Worm (Caenorhabditis elegans) whole organism, young adult: ENCODE data around the gene plg-1.
A peak's percentile ranks its signal among the peaks of the same experiment; 100 is the strongest.

Experiments
- C06A6.2 ChIP-seq: fragments of 200-800 bp; sonication (Bioruptor generic); conservative IDR thresholded peaks from 2 replicates; pipeline ENCODE4 v1.3.6; 2022; ENCODE audit warnings: missing genetic modification characterization, missing compliant biosample characterization
- F10E7.11 ChIP-seq: sonication (generic microtip); optimal IDR thresholded peaks from 2 replicates; lab custom pipeline; 2017; ENCODE audit warnings: mild to moderate bottlenecking, missing genetic modification characterization, moderate library complexity, missing compliant biosample characterization
- F23B12.7 ChIP-seq: sonication (generic microtip); optimal IDR thresholded peaks from 2 replicates; lab custom pipeline; 2017; ENCODE audit warnings: missing genetic modification characterization, mild to moderate bottlenecking, missing compliant biosample characterization, antibody characterized with exemption, moderate library complexity; ENCODE audit not compliant: insufficient read depth
- F33H1.4 ChIP-seq: fragments of 200-800 bp; sonication (Bioruptor generic); IDR thresholded peaks from 2 replicates; pipeline ENCODE4 v1.3.6; 2022; ENCODE audit warnings: missing genetic modification reagents, missing genetic modification characterization, missing compliant biosample characterization
- F37B4.10 ChIP-seq: fragments of 200-800 bp; sonication (Bioruptor generic); IDR thresholded peaks from 2 replicates; pipeline ENCODE4 v1.3.6; 2022; ENCODE audit warnings: missing genetic modification characterization, missing compliant biosample characterization
- F39B2.1 ChIP-seq: fragments of 200-800 bp; sonication (Bioruptor generic); IDR thresholded peaks from 2 replicates; pipeline ENCODE4 v1.3.6; 2022; ENCODE audit warnings: missing genetic modification reagents, missing genetic modification characterization, missing compliant biosample characterization
- F55B11.4 ChIP-seq: sonication (generic microtip); optimal IDR thresholded peaks from 2 replicates; lab custom pipeline; 2016; ENCODE audit warnings: missing compliant biosample characterization, missing genetic modification characterization, borderline replicate concordance; ENCODE audit not compliant: insufficient read depth
- T07F8.4 ChIP-seq: sonication (generic microtip); optimal IDR thresholded peaks from 2 replicates; lab custom pipeline; 2016; ENCODE audit warnings: mild to moderate bottlenecking, missing genetic modification characterization, moderate library complexity, missing compliant biosample characterization
- Y53F4B.3 ChIP-seq: fragments of 200-800 bp; sonication (Bioruptor generic); IDR thresholded peaks from 2 replicates; pipeline ENCODE4 v1.3.6; 2022; ENCODE audit warnings: missing genetic modification reagents, missing genetic modification characterization, missing compliant biosample characterization
- Y53G8AR.9 ChIP-seq: fragments of 200-800 bp; sonication (Bioruptor generic); conservative IDR thresholded peaks from 2 replicates; pipeline ENCODE4 v1.3.6; 2022; ENCODE audit warnings: missing genetic modification reagents, missing genetic modification characterization, missing compliant biosample characterization
- aptf-2 ChIP-seq: fragments of 200-800 bp; sonication (Bioruptor generic); conservative IDR thresholded peaks from 2 replicates; pipeline ENCODE4 v1.3.6; 2022; ENCODE audit warnings: missing genetic modification reagents, missing genetic modification characterization, missing compliant biosample characterization
- attf-5 ChIP-seq: fragments of 200-800 bp; sonication (Bioruptor generic); optimal IDR thresholded peaks from 2 replicates; lab custom pipeline; 2018; ENCODE audit warnings: mild to moderate bottlenecking, missing genetic modification characterization, missing compliant biosample characterization
- attf-6 ChIP-seq: fragments of 200-800 bp; sonication (Bioruptor generic); IDR thresholded peaks from 2 replicates; pipeline ENCODE4 v1.3.6; 2022; ENCODE audit warnings: missing genetic modification reagents, missing genetic modification characterization, missing compliant biosample characterization
- ceh-40 ChIP-seq: fragments of 200-800 bp; sonication (Bioruptor generic); IDR thresholded peaks from 2 replicates; pipeline ENCODE4 v1.3.6; 2022; ENCODE audit warnings: missing genetic modification characterization, missing compliant biosample characterization
- ceh-58 ChIP-seq: fragments of 200-800 bp; sonication (Bioruptor generic); IDR thresholded peaks from 2 replicates; pipeline ENCODE4 v1.3.6; 2022; ENCODE audit warnings: missing genetic modification characterization, missing compliant biosample characterization
- ceh-79 ChIP-seq: sonication (generic microtip); optimal IDR thresholded peaks from 2 replicates; lab custom pipeline; 2017; ENCODE audit warnings: mild to moderate bottlenecking, missing genetic modification characterization, missing compliant biosample characterization
- ceh-91 ChIP-seq: fragments of 200-800 bp; sonication (Bioruptor generic); IDR thresholded peaks from 2 replicates; pipeline ENCODE4 v1.3.6; 2022; ENCODE audit warnings: missing genetic modification reagents, missing genetic modification characterization, missing compliant biosample characterization
- efl-1 ChIP-seq: fragments of 150-350 bp; optimal IDR thresholded peaks from 2 replicates; lab custom pipeline; 2014; ENCODE audit warnings: missing biosample characterization, missing genetic modification reagents, missing genetic modification characterization
- fkh-3 ChIP-seq: sonication (generic microtip); optimal IDR thresholded peaks from 2 replicates; lab custom pipeline; 2016; ENCODE audit warnings: mild to moderate bottlenecking, missing genetic modification characterization, missing compliant biosample characterization
- gei-17 ChIP-seq: fragments of 200-800 bp; sonication (Bioruptor generic); optimal IDR thresholded peaks from 2 replicates; lab custom pipeline; 2018; ENCODE audit warnings: mild to moderate bottlenecking, missing genetic modification characterization, missing compliant biosample characterization
- hlh-26 ChIP-seq: fragments of 200-800 bp; sonication (Bioruptor generic); conservative IDR thresholded peaks from 2 replicates; pipeline ENCODE4 v1.3.6; 2022; ENCODE audit warnings: missing genetic modification reagents, missing genetic modification characterization, missing compliant biosample characterization
- hmg-1.2 ChIP-seq: fragments of 200-800 bp; sonication (Bioruptor generic); IDR thresholded peaks from 2 replicates; pipeline ENCODE4 v1.3.6; 2022; ENCODE audit warnings: missing genetic modification reagents, missing genetic modification characterization, missing compliant biosample characterization
- hrde-1 ChIP-seq: sonication (generic microtip); optimal IDR thresholded peaks from 2 replicates; lab custom pipeline; 2016; ENCODE audit warnings: missing genetic modification characterization, mild to moderate bottlenecking, missing compliant biosample characterization, moderate library complexity, missing genotype, missing genetic modification reagents, borderline replicate concordance
- let-607 ChIP-seq, 2 experiments: fragments of 200-800 bp in 1 of 2; sonication (Bioruptor generic) in 1 of 2; sonication (generic microtip) in 1 of 2; optimal IDR thresholded peaks; 2 replicates each; lab custom pipeline; 2016 to 2018; ENCODE audit warnings: mild to moderate bottlenecking in 2 of 2, missing compliant biosample characterization in 2 of 2, missing genetic modification characterization in 2 of 2, moderate library complexity in 2 of 2, missing genotype in 1 of 2
- lin-26 ChIP-seq: fragments of 200-800 bp; sonication (Bioruptor generic); IDR thresholded peaks from 2 replicates; pipeline ENCODE4 v1.3.6; 2022; ENCODE audit warnings: missing genetic modification reagents, missing genetic modification characterization, missing compliant biosample characterization
- lin-35 ChIP-seq, 3 experiments: fragments of 150-350 bp in 2 of 3; sonication (generic microtip) in 1 of 3; optimal IDR thresholded peaks; 2 replicates each; lab custom pipeline; 2014 to 2018; ENCODE audit warnings: missing biosample characterization in 3 of 3, missing genetic modification characterization in 3 of 3, missing genetic modification reagents in 3 of 3
- lin-54 ChIP-seq: fragments of 200-800 bp; sonication (Bioruptor generic); optimal IDR thresholded peaks from 2 replicates; lab custom pipeline; 2018; ENCODE audit warnings: mild to moderate bottlenecking, missing genetic modification characterization, missing compliant biosample characterization
- madf-6 ChIP-seq: fragments of 200-800 bp; sonication (Bioruptor generic); IDR thresholded peaks from 2 replicates; pipeline ENCODE4 v1.3.6; 2022; ENCODE audit warnings: missing genetic modification reagents, missing genetic modification characterization, missing compliant biosample characterization
- mcd-1 ChIP-seq: fragments of 200-800 bp; sonication (Bioruptor generic); IDR thresholded peaks from 2 replicates; pipeline ENCODE4 v1.3.6; 2022; ENCODE audit warnings: missing genetic modification reagents, missing genetic modification characterization, missing compliant biosample characterization
- mel-28 ChIP-seq: sonication (generic microtip); optimal IDR thresholded peaks from 2 replicates; lab custom pipeline; 2016; ENCODE audit warnings: borderline replicate concordance, mild to moderate bottlenecking, missing genetic modification characterization, missing compliant biosample characterization
- mes-4 ChIP-seq: sonication (generic microtip); optimal IDR thresholded peaks from 2 replicates; lab custom pipeline; 2016; ENCODE audit warnings: missing genotype, missing genetic modification characterization, missing compliant biosample characterization
- nhr-120 ChIP-seq: fragments of 200-800 bp; sonication (Bioruptor generic); IDR thresholded peaks from 2 replicates; pipeline ENCODE4 v1.3.6; 2022; ENCODE audit warnings: missing genetic modification characterization, missing compliant biosample characterization
- nhr-179 ChIP-seq: sonication (generic microtip); optimal IDR thresholded peaks from 2 replicates; lab custom pipeline; 2016; ENCODE audit warnings: mild to moderate bottlenecking, missing genetic modification characterization, missing compliant biosample characterization
- nhr-90 ChIP-seq: sonication (generic microtip); optimal IDR thresholded peaks from 2 replicates; lab custom pipeline; 2016; ENCODE audit warnings: missing genotype, mild to moderate bottlenecking, missing genetic modification characterization, missing compliant biosample characterization
- rcor-1 ChIP-seq: fragments of 200-800 bp; sonication (Bioruptor generic); IDR thresholded peaks from 2 replicates; pipeline ENCODE4 v1.3.6; 2022; ENCODE audit warnings: missing genetic modification reagents, missing genetic modification characterization, missing compliant biosample characterization
- snpc-1.1 ChIP-seq: sonication (generic microtip); optimal IDR thresholded peaks from 2 replicates; lab custom pipeline; 2017; ENCODE audit warnings: missing genetic modification characterization, mild to moderate bottlenecking, missing compliant biosample characterization, antibody characterized with exemption, moderate library complexity, missing genotype, missing genetic modification reagents; ENCODE audit not compliant: insufficient read depth
- snpc-1.3 ChIP-seq: sonication (generic microtip); optimal IDR thresholded peaks from 2 replicates; lab custom pipeline; 2017; ENCODE audit warnings: missing genetic modification characterization, mild to moderate bottlenecking, missing compliant biosample characterization, antibody characterized with exemption, moderate library complexity, missing genotype, missing genetic modification reagents; ENCODE audit not compliant: insufficient read depth
- snpc-4 ChIP-seq, 5 experiments: fragments of 150-350 bp in 1 of 5; sonication (generic microtip) in 4 of 5; optimal IDR thresholded peaks; 2 replicates each; lab custom pipeline; 2014 to 2018; ENCODE audit warnings: missing genetic modification characterization in 5 of 5, missing biosample characterization in 3 of 5, antibody characterized with exemption in 2 of 5, mild to moderate bottlenecking in 2 of 5, missing compliant biosample characterization in 2 of 5, missing genotype in 2 of 5, moderate library complexity in 2 of 5, missing genetic modification reagents in 1 of 5
- xnd-1 ChIP-seq: sonication (generic microtip); optimal IDR thresholded peaks from 2 replicates; lab custom pipeline; 2016; ENCODE audit warnings: missing genotype, missing genetic modification reagents, missing genetic modification characterization, missing compliant biosample characterization
- zim-3 ChIP-seq: sonication (generic microtip); optimal IDR thresholded peaks from 2 replicates; lab custom pipeline; 2017; ENCODE audit warnings: mild to moderate bottlenecking, missing genetic modification characterization, moderate library complexity, missing compliant biosample characterization
- ztf-18 ChIP-seq: sonication (generic microtip); optimal IDR thresholded peaks from 2 replicates; lab custom pipeline; 2016; ENCODE audit warnings: missing genotype, mild to moderate bottlenecking, missing genetic modification characterization, missing compliant biosample characterization
- ztf-25 ChIP-seq: fragments of 200-800 bp; sonication (Bioruptor generic); IDR thresholded peaks from 2 replicates; pipeline ENCODE4 v1.3.6; 2022; ENCODE audit warnings: missing genetic modification reagents, missing genetic modification characterization, missing compliant biosample characterization
- ztf-26 ChIP-seq: sonication (generic microtip); optimal IDR thresholded peaks from 2 replicates; lab custom pipeline; 2017; ENCODE audit warnings: missing genetic modification characterization, missing compliant biosample characterization

Gene plg-1

DNA sequence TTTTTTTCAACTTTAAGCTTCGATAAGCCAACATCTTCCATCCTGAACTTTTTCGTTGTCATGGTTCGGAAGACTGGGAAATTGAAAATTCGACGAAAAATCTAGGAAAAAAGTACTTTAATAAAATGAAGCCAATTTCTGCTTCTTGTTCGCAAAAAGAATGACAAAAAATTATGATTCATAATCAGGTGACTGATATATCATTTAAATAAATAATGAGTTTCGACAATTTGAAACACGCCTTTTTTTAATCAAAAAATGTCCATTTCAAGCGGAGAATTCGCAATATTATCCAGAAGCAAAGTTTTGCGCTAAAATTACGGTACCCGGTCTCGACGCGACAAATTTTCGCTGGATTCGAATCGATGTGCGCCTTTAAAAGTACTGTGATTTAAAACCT, 6.9 kb upstream of the plg-1 start, which contains the start of gene F44E2.6:
F44E2.6 (minus strand) TSS at position 101 of the 400 bp plus-strand sequence.
- TF ChIP-seq gei-17 (GFP tag; lab: Kevin White, UChicago) (no peak), hrde-1 (no peak), snpc-1.3 (no peak), F37B4.10 (no peak), F33H1.4 (no peak), mes-4 (tag; lab: Kevin White, UChicago) (no peak), ceh-79 (tag; lab: Kevin White, UChicago) (no peak), C06A6.2 (no peak), ceh-58 (GFP tag; lab: Robert Waterston, UW) (no peak), ceh-91 (GFP tag; lab: Robert Waterston, UW) (no peak), F23B12.7 (tag; lab: Kevin White, UChicago) (no peak), T07F8.4 (tag; lab: Kevin White, UChicago) (no peak)

DNA sequence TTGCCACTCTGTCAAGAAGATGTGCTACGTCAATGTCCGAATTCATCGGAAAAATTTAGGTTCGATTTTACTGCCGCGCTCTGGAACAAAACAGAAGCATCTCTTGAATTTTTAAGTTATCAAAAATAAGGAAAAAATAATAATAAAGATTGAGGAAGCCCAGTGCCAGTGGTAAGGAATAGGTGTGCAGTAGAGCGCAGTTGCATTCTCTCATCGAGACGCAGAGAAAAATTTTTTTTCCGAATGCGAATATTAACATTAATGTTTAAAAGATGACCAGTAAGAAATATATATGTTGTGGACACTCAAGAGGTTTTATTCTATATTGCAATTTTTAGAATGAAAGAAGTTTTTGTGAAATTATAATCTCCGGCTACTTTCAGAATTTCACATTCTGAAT, 4.3 kb upstream of the plg-1 start:
- no peak for TF ChIP-seq ztf-25 (GFP tag; lab: Robert Waterston, UW)
- no peak for TF ChIP-seq nhr-120
- TF ChIP-seq F39B2.1, result no peak
- peak; percentile 89 for TF ChIP-seq mcd-1 (GFP tag; lab: Robert Waterston, UW)
- TF ChIP-seq ceh-79 (tag; lab: Kevin White, UChicago), result no peak
- no peak for TF ChIP-seq ceh-58 (GFP tag; lab: Robert Waterston, UW)
- no peak for TF ChIP-seq lin-35 (GFP tag; optimal IDR thresholded peaks at IDR 0.05; lab: Kevin White, UChicago)
- no peak for TF ChIP-seq snpc-1.1
- peak; percentile 30; the same call in 1 of the 2 replicates for TF ChIP-seq madf-6 (GFP tag; lab: Robert Waterston, UW)
- no peak for TF ChIP-seq attf-6 (GFP tag; lab: Robert Waterston, UW)
- TF ChIP-seq ceh-91 (GFP tag; lab: Robert Waterston, UW), result no peak
- peak; percentile 38 for TF ChIP-seq ztf-18
- no peak for TF ChIP-seq snpc-4 (GFP tag; optimal IDR thresholded peaks at IDR 0.05; lab: Kevin White, UChicago)
- TF ChIP-seq snpc-4 (tag; optimal IDR thresholded peaks at IDR 0.05; lab: Kevin White, UChicago), result peak in 1 of 4 experiments; percentile 27
- TF ChIP-seq attf-5 (GFP tag; lab: Kevin White, UChicago), result peak; percentile 37
- no peak for TF ChIP-seq aptf-2
- TF ChIP-seq F10E7.11, result no peak
- no peak for TF ChIP-seq mes-4 (tag; lab: Kevin White, UChicago)
- TF ChIP-seq hmg-1.2, result peak; percentile 30; the same call in 1 of the 2 replicates

DNA sequence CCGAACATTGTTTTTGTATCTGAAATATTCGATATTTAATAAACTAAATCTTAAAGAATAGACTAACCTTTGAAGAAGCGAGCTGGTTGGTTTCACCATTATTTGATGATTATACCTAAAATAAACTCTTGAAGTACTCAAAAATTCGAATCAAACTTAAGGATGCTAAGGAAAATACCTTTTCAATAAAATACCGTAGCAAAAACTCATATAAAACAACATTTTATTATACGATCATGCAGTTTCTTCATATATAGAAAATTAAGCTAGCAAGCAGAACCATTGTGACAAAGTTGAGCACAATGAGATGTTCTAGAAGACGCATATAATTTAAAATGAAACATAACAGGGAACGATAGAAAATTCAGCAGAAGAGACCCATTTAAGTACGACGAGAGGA, 3.7 kb upstream of the plg-1 start, which contains the start of gene F44E2.7:
F44E2.7 (minus strand) TSS at position 101 of the 400 bp plus-strand sequence.
- TF ChIP-seq mel-28 (tag; lab: Kevin White, UChicago) (no peak), efl-1 (GFP tag; lab: Kevin White, UChicago) (no peak), ztf-26 (tag; lab: Kevin White, UChicago) (no peak), ztf-18 (no peak), ceh-40 (GFP tag; lab: Robert Waterston, UW) (no peak)

ce11 chrIII:8849507-8849906, 2.6 kb upstream of the plg-1 start, which contains the start of gene F44E2.8:
TSS of gene F44E2.8 (minus strand) at chrIII:8849877.
- TF ChIP-seq fkh-3 (tag; lab: Kevin White, UChicago) (no peak), F39B2.1 (no peak), attf-6 (GFP tag; lab: Robert Waterston, UW) (0 out of 2 replicates have a peak, but pooled peaks have one; percentile 15), mel-28 (tag; lab: Kevin White, UChicago) (no peak), Y53F4B.3 (GFP tag; lab: Robert Waterston, UW) (no peak), nhr-179 (tag; lab: Kevin White, UChicago) (no peak), F55B11.4 (no peak), Y53G8AR.9 (GFP tag; lab: Robert Waterston, UW) (no peak), rcor-1 (GFP tag; lab: Robert Waterston, UW) (no peak), hlh-26 (GFP tag; lab: Robert Waterston, UW) (no peak), zim-3 (no peak), let-607 (tag; optimal IDR thresholded peaks at IDR 0.05; lab: Kevin White, UChicago) (no peak), xnd-1 (tag; lab: Kevin White, UChicago) (peak; percentile 14), lin-26 (GFP tag; lab: Robert Waterston, UW) (no peak), nhr-90 (tag; lab: Kevin White, UChicago) (no peak), lin-54 (no peak)
